Worm (Caenorhabditis elegans): ENCODE measurements around the gene nhr-257.

DNA sequence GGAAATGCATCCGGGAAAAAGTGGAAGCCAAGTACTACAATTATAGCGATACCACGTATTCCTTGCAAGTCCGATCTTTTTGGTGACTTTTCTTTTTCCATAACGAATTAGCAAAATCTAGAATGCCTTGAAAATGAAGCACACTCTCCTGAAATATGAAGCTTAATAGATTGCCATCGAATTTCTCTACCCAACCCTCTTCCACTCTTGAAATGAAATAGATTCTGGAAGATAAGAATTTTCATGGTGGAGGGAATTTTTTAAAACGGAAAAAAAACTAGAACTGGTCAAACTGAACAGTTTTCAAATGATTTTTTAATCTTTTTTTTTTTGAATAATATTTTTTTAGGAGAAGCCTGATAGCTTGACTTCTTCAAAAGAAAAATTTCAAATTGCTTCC lies 8.1 kb downstream of the nhr-257 start, which contains the start of gene oac-11:
- TF ChIP-seq ceh-22 (tag; optimal IDR thresholded peaks at IDR 0.05) (no peak), sox-4 (tag; optimal IDR thresholded peaks at IDR 0.05) (no peak), pqm-1 (tag; optimal IDR thresholded peaks at IDR 0.05) (no peak), madf-2 (tag; optimal IDR thresholded peaks at IDR 0.05) (no peak), fkh-10 (GFP tag; optimal IDR thresholded peaks at IDR 0.05) (no peak), npax-4 (tag; optimal IDR thresholded peaks at IDR 0.05) (no peak)
